Fruit fly (Drosophila melanogaster): ENCODE measurements around the gene nullo.

The nullo gene

dm6 chrX:7011063-7011743 is 38.1 kb upstream of the nullo start, which contains the start of the genes cm, sloth1 and sloth2 (continued):
- TF ChIP-seq D19A (tag; optimal IDR thresholded peaks at IDR 0.05) (peak; percentile 58), Stat92E (GFP tag; optimal IDR thresholded peaks at IDR 0.05) (peak in 1 of 3 experiments; percentile 65), CG4617 (GFP tag; optimal IDR thresholded peaks at IDR 0.05; ENCODE audit: borderline replicate concordance) (peak; percentile 87), CG6254 (GFP tag; optimal IDR thresholded peaks at IDR 0.05) (peak; percentile 47), Opbp (GFP tag; IDR thresholded peaks at IDR 0.05; ENCODE audit: partially characterized antibody) (peak; percentile 73; the same call in 2 of the 3 replicates), gfzf (GFP tag; optimal IDR thresholded peaks at IDR 0.05) (peak; percentile 34), pfk (GFP tag; optimal IDR thresholded peaks at IDR 0.05) (peak; percentile 85), az2 (GFP tag; optimal IDR thresholded peaks at IDR 0.05) (peak; percentile 91), CG8478 (optimal IDR thresholded peaks at IDR 0.05) (no peak), gcm2 (GFP tag; optimal IDR thresholded peaks at IDR 0.05) (peak; percentile 75), pita (GFP tag; optimal IDR thresholded peaks at IDR 0.05) (no peak), danr (GFP tag; IDR thresholded peaks at IDR 0.05) (peak; percentile 62), hb (GFP tag; IDR thresholded peaks at IDR 0.05; ENCODE audit: partially characterized antibody) (peak; percentile 63; the same call in 1 of the 3 replicates), CG2889 (GFP tag; IDR thresholded peaks at IDR 0.05) (peak; percentile 77), CG7963 (GFP tag; IDR thresholded peaks at IDR 0.05; ENCODE audit: partially characterized antibody) (peak; percentile 62), sima (GFP tag; optimal IDR thresholded peaks at IDR 0.05) (no peak), CG9609 (GFP tag; optimal IDR thresholded peaks at IDR 0.05) (peak; percentile 91), CG34224 (GFP tag; IDR thresholded peaks at IDR 0.05; ENCODE audit: partially characterized antibody) (peak; percentile 89), her (GFP tag; optimal IDR thresholded peaks at IDR 0.05) (peak; percentile 63), Vsx1 (GFP tag; optimal IDR thresholded peaks at IDR 0.05) (peak; percentile 33), nmo (GFP tag; optimal IDR thresholded peaks at IDR 0.05) (peak; percentile 92), CG16863 (GFP tag; optimal IDR thresholded peaks at IDR 0.05) (peak; percentile 86), CG6272 (GFP tag; IDR thresholded peaks at IDR 0.05) (peak; percentile 91), BEAF-32 (GFP tag; optimal IDR thresholded peaks at IDR 0.05) (peak; percentile 89), CG6813 (GFP tag; optimal IDR thresholded peaks at IDR 0.05) (peak; percentile 58), crc (GFP tag; optimal IDR thresholded peaks at IDR 0.05) (peak; percentile 72), CG2875 (GFP tag; optimal IDR thresholded peaks at IDR 0.05) (peak; percentile 67), unc-4 (GFP tag; IDR thresholded peaks at IDR 0.05; ENCODE audit: partially characterized antibody) (peak; percentile 91), CG12659 (GFP tag; optimal IDR thresholded peaks at IDR 0.05) (peak; percentile 86), twi (tag; optimal IDR thresholded peaks at IDR 0.05) (peak; percentile 78), CG18011 (GFP tag; optimal IDR thresholded peaks at IDR 0.05) (peak; percentile 76), HHEX (GFP tag; optimal IDR thresholded peaks at IDR 0.05) (peak; percentile 75), CG14965 (GFP tag; optimal IDR thresholded peaks at IDR 0.05; ENCODE audit: borderline replicate concordance) (no peak), CG8924 (tag; optimal IDR thresholded peaks at IDR 0.05) (peak; percentile 86), sisA (GFP tag; IDR thresholded peaks at IDR 0.05) (peak; percentile 87), CG12744 (GFP tag; optimal IDR thresholded peaks at IDR 0.05) (peak; percentile 79), Antp (GFP tag; optimal IDR thresholded peaks at IDR 0.05) (peak; percentile 84), CG30020 (tag; optimal IDR thresholded peaks at IDR 0.05) (peak; percentile 69), CG17829 (tag; optimal IDR thresholded peaks at IDR 0.05) (peak; percentile 87), CG31441 (GFP tag; IDR thresholded peaks at IDR 0.05) (peak; percentile 72), Meics (GFP tag; optimal IDR thresholded peaks at IDR 0.05) (peak; percentile 70), seq (GFP tag; IDR thresholded peaks at IDR 0.05) (peak; percentile 87), MBD-R2 (GFP tag; IDR thresholded peaks at IDR 0.05) (peak; percentile 93), lola (GFP tag; optimal IDR thresholded peaks at IDR 0.05) (peak in 1 of 3 experiments; percentile 86), CG6683 (GFP tag; optimal IDR thresholded peaks at IDR 0.05) (peak; percentile 45), CG7786 (GFP tag; optimal IDR thresholded peaks at IDR 0.05) (peak; percentile 90), jing (GFP tag; optimal IDR thresholded peaks at IDR 0.05) (peak; percentile 70)
